Worm (Caenorhabditis elegans) whole organism, L3 larva: ENCODE results near the gene C43D7.8.

Source experiments
- aly-2 ChIP-seq: fragments of 150-350 bp; optimal IDR thresholded peaks from 2 replicates; lab custom pipeline; 2014; ENCODE audit warnings: missing biosample characterization, missing genetic modification characterization
- ama-1 ChIP-seq: fragments of 150-350 bp; optimal IDR thresholded peaks from 2 replicates; lab custom pipeline; 2018
- ceh-82 ChIP-seq: fragments of 150-350 bp; optimal IDR thresholded peaks from 2 replicates; lab custom pipeline; 2014; ENCODE audit warnings: missing biosample characterization, missing genetic modification characterization
- daf-12 ChIP-seq: fragments of 150-350 bp; optimal IDR thresholded peaks from 2 replicates; lab custom pipeline; 2014; ENCODE audit warnings: missing biosample characterization, missing genetic modification reagents, missing genetic modification characterization
- egl-27 ChIP-seq: sonication (generic microtip); optimal IDR thresholded peaks from 4 replicates; lab custom pipeline; 2017; ENCODE audit warnings: missing biosample characterization, missing genetic modification reagents, missing genetic modification characterization
- egl-5 ChIP-seq: fragments of 150-350 bp; optimal IDR thresholded peaks from 2 replicates; lab custom pipeline; 2017; ENCODE audit warnings: missing biosample characterization, missing genetic modification reagents, missing genetic modification characterization, inconsistent platforms
- nhr-237 ChIP-seq: fragments of 150-350 bp; optimal IDR thresholded peaks from 2 replicates; lab custom pipeline; 2014; ENCODE audit warnings: missing biosample characterization, missing genetic modification characterization
- nhr-28 ChIP-seq: fragments of 150-350 bp; optimal IDR thresholded peaks from 2 replicates; lab custom pipeline; 2014; ENCODE audit warnings: missing biosample characterization, missing genetic modification characterization
- nhr-77 ChIP-seq: fragments of 150-350 bp; optimal IDR thresholded peaks from 2 replicates; lab custom pipeline; 2014; ENCODE audit warnings: missing biosample characterization, missing genetic modification characterization
- pha-4 ChIP-seq: fragments of 150-350 bp; optimal IDR thresholded peaks from 2 replicates; lab custom pipeline; 2014; ENCODE audit warnings: missing biosample characterization, missing genetic modification reagents, missing genetic modification characterization
- snpc-4 ChIP-seq: fragments of 150-350 bp; optimal IDR thresholded peaks from 2 replicates; lab custom pipeline; 2014; ENCODE audit warnings: missing biosample characterization, missing genetic modification characterization

DNA sequence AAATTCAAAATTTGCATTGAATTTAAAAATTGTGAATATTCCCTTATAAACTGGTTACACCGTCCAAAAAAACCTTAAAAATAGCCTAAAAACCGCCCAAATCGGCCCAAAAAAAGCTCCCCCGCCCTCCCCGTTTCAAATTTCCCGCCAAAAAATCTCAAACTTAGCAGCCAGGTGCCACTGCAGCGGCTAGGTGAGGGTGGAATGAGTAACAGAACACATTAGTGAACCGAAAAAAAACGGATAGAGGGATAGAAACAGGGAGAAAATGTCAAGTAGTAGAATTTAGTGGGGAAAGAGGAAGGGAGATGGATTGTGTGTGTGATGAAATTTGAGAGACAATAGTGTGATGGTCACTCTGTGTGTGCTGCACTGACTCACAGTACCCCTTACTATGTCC lies 40.7 kb upstream of the C43D7.8 start:
- TF ChIP-seq nhr-28, result no peak
- no peak for TF ChIP-seq daf-12 (tag; lab: Kevin White, UChicago)
- no peak for TF ChIP-seq egl-5
- TF ChIP-seq aly-2, result no peak
- TF ChIP-seq ama-1 (lab: Kevin White, UChicago), result no peak
- TF ChIP-seq ceh-82 (tag; lab: Kevin White, UChicago), result no peak
- TF ChIP-seq nhr-77 (tag; lab: Kevin White, UChicago), result no peak
- no peak for TF ChIP-seq nhr-237 (tag; lab: Kevin White, UChicago)
- TF ChIP-seq pha-4, result no peak
- TF ChIP-seq egl-27 (tag; lab: Kevin White, UChicago), result no peak
- no peak for TF ChIP-seq snpc-4
